Fruit fly (Drosophila melanogaster): ENCODE measurements around the gene CG14352.

dm6 chr2L:1615753-1616152 is 4.5 kb downstream of the CG14352 start:
- TF ChIP-seq usp (GFP tag; optimal IDR thresholded peaks at IDR 0.05) (no peak), lola (GFP tag; optimal IDR thresholded peaks at IDR 0.05) (no peak), foxo (GFP tag; optimal IDR thresholded peaks at IDR 0.05) (no peak), CrebA (GFP tag; optimal IDR thresholded peaks at IDR 0.05; ENCODE audit: borderline replicate concordance) (no peak), Vsx2 (GFP tag; optimal IDR thresholded peaks at IDR 0.05; ENCODE audit: partially characterized antibody) (no peak), Abd-B (GFP tag; optimal IDR thresholded peaks at IDR 0.05) (no peak), rgr (GFP tag; optimal IDR thresholded peaks at IDR 0.05) (no peak), h (GFP tag; optimal IDR thresholded peaks at IDR 0.05) (no peak), CG32264 (GFP tag; optimal IDR thresholded peaks at IDR 0.05) (no peak), ey (GFP tag; optimal IDR thresholded peaks at IDR 0.05) (no peak), dl (GFP tag; optimal IDR thresholded peaks at IDR 0.05; ENCODE audit: insufficient read depth in 1 of 2, partially characterized antibody in 2 of 2) (no peak), sage (GFP tag; optimal IDR thresholded peaks at IDR 0.05) (no peak), br (GFP tag; optimal IDR thresholded peaks at IDR 0.05) (no peak), psq (GFP tag; optimal IDR thresholded peaks at IDR 0.05) (no peak)

Measured in whole organism, wandering third instar larva.